Fruit fly (Drosophila melanogaster): ENCODE results near the gene CG14892.

CG14892 gene

DNA sequence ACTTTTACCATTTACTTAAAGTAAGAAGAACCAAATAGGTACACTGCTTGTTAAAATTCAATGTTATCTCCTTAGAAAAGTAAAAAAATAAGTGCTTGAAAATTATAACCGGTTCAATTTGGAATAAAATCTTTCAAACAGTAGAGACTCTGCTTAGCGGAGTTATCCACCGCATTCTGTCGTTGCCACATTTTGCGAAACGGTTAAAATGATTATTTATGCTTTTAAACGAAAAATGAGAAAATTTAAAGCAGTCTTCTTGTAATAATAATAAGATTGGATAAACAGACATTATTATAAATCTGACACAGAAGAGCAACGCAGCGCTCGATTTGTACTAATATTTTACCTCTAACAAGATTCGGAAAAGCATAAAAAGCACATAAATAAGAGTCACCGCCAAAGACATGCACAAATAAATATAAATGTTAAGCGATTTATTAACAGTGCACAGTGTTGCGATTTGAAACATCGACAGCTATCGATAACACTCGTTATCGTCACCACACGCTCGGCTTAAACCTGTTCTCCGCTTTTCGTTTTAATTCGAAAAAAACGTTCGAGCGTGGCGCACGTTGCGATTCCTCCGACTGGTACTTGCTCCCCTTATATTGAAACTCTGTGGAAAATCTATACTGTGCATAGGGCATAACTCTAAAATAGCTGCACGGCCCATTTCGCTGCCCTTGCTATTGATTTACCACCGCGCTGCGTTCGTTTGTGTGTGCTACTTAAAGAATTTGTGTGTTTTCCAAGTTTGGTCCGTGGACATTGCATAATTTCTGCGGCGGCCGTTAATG lies 30.7 kb downstream of the CG14892 start, which contains the start of gene Fas1 (continued):
- TF ChIP-seq nom (GFP tag; optimal IDR thresholded peaks at IDR 0.05): peak; percentile 20
- TF ChIP-seq fd64A (GFP tag; optimal IDR thresholded peaks at IDR 0.05): no peak
- no peak for TF ChIP-seq ken (GFP tag; IDR thresholded peaks at IDR 0.05)
- TF ChIP-seq CG11695 (GFP tag; IDR thresholded peaks at IDR 0.05): no peak
- no peak for TF ChIP-seq dysf (GFP tag; IDR thresholded peaks at IDR 0.05)
- peak; percentile 40; the same call in 1 of the 2 replicates for TF ChIP-seq hbn (GFP tag; IDR thresholded peaks at IDR 0.05; ENCODE audit: partially characterized antibody)
- no peak for TF ChIP-seq CG5953 (GFP tag; IDR thresholded peaks at IDR 0.05)
- TF ChIP-seq Sox100B (GFP tag; optimal IDR thresholded peaks at IDR 0.05): no peak
- TF ChIP-seq ash1 (GFP tag; optimal IDR thresholded peaks at IDR 0.05): no peak
- no peak for TF ChIP-seq CG8388 (GFP tag; optimal IDR thresholded peaks at IDR 0.05)
- no peak for TF ChIP-seq cg (GFP tag; optimal IDR thresholded peaks at IDR 0.05)
- no peak for TF ChIP-seq Meics (GFP tag; optimal IDR thresholded peaks at IDR 0.05)
- TF ChIP-seq CG4424 (GFP tag; optimal IDR thresholded peaks at IDR 0.05): peak; percentile 15
- TF ChIP-seq CG7839 (tag; optimal IDR thresholded peaks at IDR 0.05): no peak
- peak; percentile 13 for TF ChIP-seq CG12299 (tag; optimal IDR thresholded peaks at IDR 0.05)
- TF ChIP-seq CG2678 (tag; optimal IDR thresholded peaks at IDR 0.05): no peak
- TF ChIP-seq Fer3 (tag; optimal IDR thresholded peaks at IDR 0.05): no peak
- TF ChIP-seq CG2202 (tag; optimal IDR thresholded peaks at IDR 0.05): no peak
- TF ChIP-seq salm (tag; optimal IDR thresholded peaks at IDR 0.05): no peak
- TF ChIP-seq Abd-B (GFP tag; optimal IDR thresholded peaks at IDR 0.05): peak; percentile 36
- TF ChIP-seq CG18764 (GFP tag; optimal IDR thresholded peaks at IDR 0.05): no peak
- peak; percentile 30 for TF ChIP-seq dm (GFP tag; optimal IDR thresholded peaks at IDR 0.05)
- peak; percentile 72 for TF ChIP-seq YL-1 (GFP tag; optimal IDR thresholded peaks at IDR 0.05)
- peak; percentile 12 for TF ChIP-seq phol (tag; optimal IDR thresholded peaks at IDR 0.05)
- no peak for TF ChIP-seq ttk (GFP tag; IDR thresholded peaks at IDR 0.05)
- no peak for TF ChIP-seq Eip74EF (GFP tag; optimal IDR thresholded peaks at IDR 0.05)
- TF ChIP-seq CG8944 (GFP tag; optimal IDR thresholded peaks at IDR 0.05): no peak
- TF ChIP-seq CG3163 (GFP tag; optimal IDR thresholded peaks at IDR 0.05): no peak
- TF ChIP-seq B-H2 (GFP tag; optimal IDR thresholded peaks at IDR 0.05): no peak
- TF ChIP-seq ato (GFP tag; IDR thresholded peaks at IDR 0.05; ENCODE audit: partially characterized antibody): peak; percentile 69; the same call in 1 of the 2 replicates
- peak; percentile 75 for TF ChIP-seq Lhr (GFP tag; optimal IDR thresholded peaks at IDR 0.05)
- peak; percentile 70; the same call in 2 of the 3 replicates for TF ChIP-seq HLH4C (GFP tag; IDR thresholded peaks at IDR 0.05; ENCODE audit: partially characterized antibody)
- TF ChIP-seq hth (optimal IDR thresholded peaks at IDR 0.05): no peak
- no peak for TF ChIP-seq cato (GFP tag; optimal IDR thresholded peaks at IDR 0.05; ENCODE audit: borderline replicate concordance)
- peak; percentile 31 for TF ChIP-seq pros (GFP tag; optimal IDR thresholded peaks at IDR 0.05)
- TF ChIP-seq Dip2 (GFP tag; IDR thresholded peaks at IDR 0.05): no peak
- no peak for TF ChIP-seq Dbx (GFP tag; IDR thresholded peaks at IDR 0.05)
- TF ChIP-seq CG7745 (tag; optimal IDR thresholded peaks at IDR 0.05): no peak
- TF ChIP-seq CG9797 (GFP tag; optimal IDR thresholded peaks at IDR 0.05): peak; percentile 34
- peak; percentile 44; the same call in 1 of the 3 replicates for TF ChIP-seq CG14860 (GFP tag; IDR thresholded peaks at IDR 0.05; ENCODE audit: partially characterized antibody)
- TF ChIP-seq CG17829 (tag; optimal IDR thresholded peaks at IDR 0.05): peak; percentile 8
- TF ChIP-seq sqz (GFP tag; optimal IDR thresholded peaks at IDR 0.05): peak; percentile 77
- no peak for TF ChIP-seq CG4854 (GFP tag; optimal IDR thresholded peaks at IDR 0.05)
- TF ChIP-seq CG11456 (GFP tag; IDR thresholded peaks at IDR 0.05): no peak
- no peak for TF ChIP-seq Hsf (GFP tag; optimal IDR thresholded peaks at IDR 0.05)
- no peak for TF ChIP-seq CG3407 (GFP tag; optimal IDR thresholded peaks at IDR 0.05)
- no peak for TF ChIP-seq CG1024 (GFP tag; IDR thresholded peaks at IDR 0.05)
- TF ChIP-seq gcm2 (GFP tag; optimal IDR thresholded peaks at IDR 0.05): no peak
- peak; percentile 15 for TF ChIP-seq CG8089 (GFP tag; optimal IDR thresholded peaks at IDR 0.05)
